Worm (Caenorhabditis elegans): ENCODE data around the gene srh-89.

The srh-89 gene

ce11 chrV:7415780-7416428 lies 48.7 kb downstream of the srh-89 start, which contains the start of gene F18E3.13 (continued):
- no peak for TF ChIP-seq mdt-29 (GFP tag; IDR thresholded peaks at IDR 0.05)
- TF ChIP-seq nhr-25 (tag; optimal IDR thresholded peaks at IDR 0.05; ENCODE audit: borderline replicate concordance, insufficient read depth) = peak; percentile 58
- no peak for TF ChIP-seq dmd-9 (GFP tag; IDR thresholded peaks at IDR 0.05)
- no peak for TF ChIP-seq F26F4.8 (GFP tag; conservative IDR thresholded peaks at IDR 0.05)
- no peak for TF ChIP-seq spr-3 (GFP tag; optimal IDR thresholded peaks at IDR 0.05)
- TF ChIP-seq aha-1 (tag) = peak; percentile 67
- TF ChIP-seq Y48G9A.11 (GFP tag; IDR thresholded peaks at IDR 0.05) = no peak
- TF ChIP-seq lin-1 (GFP tag; IDR thresholded peaks at IDR 0.05) = no peak; the same call in 1 of the 2 replicates
- TF ChIP-seq tra-1 (GFP tag; IDR thresholded peaks at IDR 0.05) = no peak
- TF ChIP-seq nhr-41 (GFP tag; IDR thresholded peaks at IDR 0.05) = no peak
- no peak for TF ChIP-seq set-16 (GFP tag; IDR thresholded peaks at IDR 0.05)
- no peak for TF ChIP-seq zag-1 (tag; optimal IDR thresholded peaks at IDR 0.05)
- no peak for TF ChIP-seq D1046.2 (GFP tag; IDR thresholded peaks at IDR 0.05)
- no peak for TF ChIP-seq zip-11 (GFP tag; IDR thresholded peaks at IDR 0.05)
- TF ChIP-seq lsy-2 (tag; optimal IDR thresholded peaks at IDR 0.05) = peak in 1 of 2 experiments; percentile 57
- TF ChIP-seq nhr-10 (tag; optimal IDR thresholded peaks at IDR 0.05) = no peak
- no peak for TF ChIP-seq Y105C5A.15 (GFP tag; IDR thresholded peaks at IDR 0.05)
- TF ChIP-seq madf-5 (GFP tag; IDR thresholded peaks at IDR 0.05) = no peak
- TF ChIP-seq zfp-2 (tag; optimal IDR thresholded peaks at IDR 0.05) = no peak
- TF ChIP-seq madf-9 (GFP tag; conservative IDR thresholded peaks at IDR 0.05) = peak; percentile 24; the same call in 1 of the 2 replicates
- no peak for TF ChIP-seq ceh-44 (GFP tag; IDR thresholded peaks at IDR 0.05)
- peak; percentile 93 for TF ChIP-seq ama-1 (optimal IDR thresholded peaks at IDR 0.05)
- TF ChIP-seq egl-43 (GFP tag; IDR thresholded peaks at IDR 0.05) = no peak
- no peak for TF ChIP-seq nhr-111 (GFP tag; optimal IDR thresholded peaks at IDR 0.05)
- TF ChIP-seq lin-13 (GFP tag; optimal IDR thresholded peaks at IDR 0.05) = no peak
- TF ChIP-seq nhr-28 (tag; optimal IDR thresholded peaks at IDR 0.05) = peak; percentile 84
- TF ChIP-seq duxl-1 (tag; optimal IDR thresholded peaks at IDR 0.05; ENCODE audit: poor library complexity) = peak; percentile 36
- TF ChIP-seq mdl-1 (tag; optimal IDR thresholded peaks at IDR 0.05) = peak; percentile 56 to 88
- no peak for TF ChIP-seq fkh-10 (GFP tag; optimal IDR thresholded peaks at IDR 0.05)
- no peak for TF ChIP-seq R02D3.7 (tag; optimal IDR thresholded peaks at IDR 0.05)
- TF ChIP-seq ceh-32 (tag; optimal IDR thresholded peaks at IDR 0.05; ENCODE audit: poor library complexity) = no peak
- TF ChIP-seq ZK546.5 (tag; optimal IDR thresholded peaks at IDR 0.05) = no peak
- TF ChIP-seq mes-2 (tag; optimal IDR thresholded peaks at IDR 0.05; ENCODE audit: poor library complexity, severe bottlenecking) = no peak
- no peak for TF ChIP-seq daf-16 (GFP tag; optimal IDR thresholded peaks at IDR 0.05)
- no peak for TF ChIP-seq daf-16 (tag; optimal IDR thresholded peaks at IDR 0.05)
- peak; percentile 91 for TF ChIP-seq nhr-48 (tag; optimal IDR thresholded peaks at IDR 0.05)
- TF ChIP-seq zip-2 (tag; optimal IDR thresholded peaks at IDR 0.05) = no peak
- TF ChIP-seq ztf-7 (tag; optimal IDR thresholded peaks at IDR 0.05) = no peak
- TF ChIP-seq php-3 (GFP tag; IDR thresholded peaks at IDR 0.05) = no peak
- TF ChIP-seq lim-7 (GFP tag; IDR thresholded peaks at IDR 0.05) = no peak
- no peak for TF ChIP-seq aly-2 (tag; optimal IDR thresholded peaks at IDR 0.05)
- TF ChIP-seq nhr-11 (tag; optimal IDR thresholded peaks at IDR 0.05) = no peak
- TF ChIP-seq F49E8.2 (tag; optimal IDR thresholded peaks at IDR 0.05; ENCODE audit: borderline replicate concordance) = no peak
- no peak for TF ChIP-seq zfp-3 (GFP tag; conservative IDR thresholded peaks at IDR 0.05)
- no peak for TF ChIP-seq T20F7.1 (GFP tag; optimal IDR thresholded peaks at IDR 0.05)
- TF ChIP-seq rbr-2 (tag; optimal IDR thresholded peaks at IDR 0.05) = no peak
- no peak for TF ChIP-seq nhr-102 (tag; optimal IDR thresholded peaks at IDR 0.05)
- 0 out of 2 replicates have a peak, but pooled peaks have one; percentile 22 for TF ChIP-seq mxl-2 (GFP tag; conservative IDR thresholded peaks at IDR 0.05)
- TF ChIP-seq sdz-12 (GFP tag; optimal IDR thresholded peaks at IDR 0.05) = no peak
- TF ChIP-seq mep-1 (tag; optimal IDR thresholded peaks at IDR 0.05) = peak; percentile 54
- no peak for TF ChIP-seq lin-38 (GFP tag; IDR thresholded peaks at IDR 0.05)
